Fruit fly (Drosophila melanogaster): ENCODE data around the gene CG6153.

CG6153 gene

dm6 chr2L:12666002-12666576 lies 26.7 kb upstream of the CG6153 start:
- no peak for TF ChIP-seq fd96Ca (GFP tag; IDR thresholded peaks at IDR 0.05)
- no peak for TF ChIP-seq CG9948 (tag; optimal IDR thresholded peaks at IDR 0.05)
- TF ChIP-seq Snoo (tag; optimal IDR thresholded peaks at IDR 0.05) = no peak
- no peak for TF ChIP-seq CG8159 (tag; optimal IDR thresholded peaks at IDR 0.05)
- no peak for TF ChIP-seq CG4496 (GFP tag; IDR thresholded peaks at IDR 0.05)

- TF ChIP-seq D1 (tag; optimal IDR thresholded peaks at IDR 0.05) = no peak
- TF ChIP-seq fd96Ca (GFP tag; IDR thresholded peaks at IDR 0.05) = no peak
- TF ChIP-seq CG17806 (tag; optimal IDR thresholded peaks at IDR 0.05) = no peak
- TF ChIP-seq CG10348 (GFP tag; IDR thresholded peaks at IDR 0.05) = no peak
These were observed 23.2 kb upstream of the CG6153 start, which contains the start of gene Nepl7 for dm6 chr2L:12669614-12670013. TSS of gene Nepl7 (minus strand) at chr2L:12669714.

dm6 chr2L:12672296-12672695 lies 20.5 kb upstream of the CG6153 start:
- TF ChIP-seq CG8301 (tag; optimal IDR thresholded peaks at IDR 0.05) (no peak), CG34367 (tag; optimal IDR thresholded peaks at IDR 0.05) (no peak), fd96Ca (GFP tag; IDR thresholded peaks at IDR 0.05) (no peak), rn (GFP tag; IDR thresholded peaks at IDR 0.05) (no peak)

- TF ChIP-seq Pif1A (GFP tag; optimal IDR thresholded peaks at IDR 0.05) (no peak), CG34367 (tag; optimal IDR thresholded peaks at IDR 0.05) (no peak), CG32121 (GFP tag; IDR thresholded peaks at IDR 0.05) (no peak), CG8301 (tag; optimal IDR thresholded peaks at IDR 0.05) (no peak), Snoo (tag; optimal IDR thresholded peaks at IDR 0.05) (no peak), Pif1B (GFP tag; optimal IDR thresholded peaks at IDR 0.05) (no peak), CG12605 (GFP tag; IDR thresholded peaks at IDR 0.05) (no peak), Ets98B (GFP tag; IDR thresholded peaks at IDR 0.05) (no peak), CG4496 (GFP tag; IDR thresholded peaks at IDR 0.05) (no peak), rn (GFP tag; IDR thresholded peaks at IDR 0.05) (no peak), fd96Ca (GFP tag; IDR thresholded peaks at IDR 0.05) (no peak), CG13204 (GFP tag; optimal IDR thresholded peaks at IDR 0.05) (no peak)
These were observed 18.4 kb upstream of the CG6153 start for dm6 chr2L:12674365-12674764.

- no peak for TF ChIP-seq rn (GFP tag; IDR thresholded peaks at IDR 0.05)
- no peak for TF ChIP-seq Pif1A (GFP tag; optimal IDR thresholded peaks at IDR 0.05)
- no peak for TF ChIP-seq CG15710 (tag; optimal IDR thresholded peaks at IDR 0.05)
- no peak for TF ChIP-seq CG32121 (GFP tag; IDR thresholded peaks at IDR 0.05)
- TF ChIP-seq CG9948 (tag; optimal IDR thresholded peaks at IDR 0.05) = no peak
- TF ChIP-seq Pif1B (GFP tag; optimal IDR thresholded peaks at IDR 0.05) = no peak
- no peak for TF ChIP-seq Snoo (tag; optimal IDR thresholded peaks at IDR 0.05)
- TF ChIP-seq CG14655 (GFP tag; optimal IDR thresholded peaks at IDR 0.05) = no peak
- TF ChIP-seq CG10348 (GFP tag; IDR thresholded peaks at IDR 0.05) = no peak
- no peak for TF ChIP-seq CG8301 (tag; optimal IDR thresholded peaks at IDR 0.05)
- TF ChIP-seq D1 (tag; optimal IDR thresholded peaks at IDR 0.05) = no peak
These were observed 14.5 kb upstream of the CG6153 start for dm6 chr2L:12678286-12678685.

- TF ChIP-seq CG4496 (GFP tag; IDR thresholded peaks at IDR 0.05) (no peak), CG10348 (GFP tag; IDR thresholded peaks at IDR 0.05) (no peak), EcR (GFP tag; optimal IDR thresholded peaks at IDR 0.05) (no peak), Pif1B (GFP tag; optimal IDR thresholded peaks at IDR 0.05) (no peak), CG14655 (GFP tag; optimal IDR thresholded peaks at IDR 0.05) (no peak), CG8159 (tag; optimal IDR thresholded peaks at IDR 0.05) (no peak), Snoo (tag; optimal IDR thresholded peaks at IDR 0.05) (no peak), CG32121 (GFP tag; IDR thresholded peaks at IDR 0.05) (no peak), gl (tag; optimal IDR thresholded peaks at IDR 0.05) (no peak), CG8301 (tag; optimal IDR thresholded peaks at IDR 0.05) (no peak), CG12605 (GFP tag; IDR thresholded peaks at IDR 0.05) (no peak), fd96Ca (GFP tag; IDR thresholded peaks at IDR 0.05) (no peak), Pif1A (GFP tag; optimal IDR thresholded peaks at IDR 0.05) (no peak), Ets98B (GFP tag; IDR thresholded peaks at IDR 0.05) (no peak), CG13204 (GFP tag; optimal IDR thresholded peaks at IDR 0.05) (no peak), CG9948 (tag; optimal IDR thresholded peaks at IDR 0.05) (no peak), CG34367 (tag; optimal IDR thresholded peaks at IDR 0.05) (no peak), CG15710 (tag; optimal IDR thresholded peaks at IDR 0.05) (no peak), D1 (tag; optimal IDR thresholded peaks at IDR 0.05) (no peak)
These were observed 13.5 kb upstream of the CG6153 start for dm6 chr2L:12679310-12679709.

- no peak for TF ChIP-seq EcR (GFP tag; optimal IDR thresholded peaks at IDR 0.05)
- no peak for TF ChIP-seq CG10348 (GFP tag; IDR thresholded peaks at IDR 0.05)
- no peak for TF ChIP-seq CG34367 (tag; optimal IDR thresholded peaks at IDR 0.05)
These were observed 11.0 kb upstream of the CG6153 start for dm6 chr2L:12681603-12682368.

Measured in whole organism, pupa.